Fruit fly (Drosophila melanogaster): ENCODE measurements around the gene CG17283.

DNA sequence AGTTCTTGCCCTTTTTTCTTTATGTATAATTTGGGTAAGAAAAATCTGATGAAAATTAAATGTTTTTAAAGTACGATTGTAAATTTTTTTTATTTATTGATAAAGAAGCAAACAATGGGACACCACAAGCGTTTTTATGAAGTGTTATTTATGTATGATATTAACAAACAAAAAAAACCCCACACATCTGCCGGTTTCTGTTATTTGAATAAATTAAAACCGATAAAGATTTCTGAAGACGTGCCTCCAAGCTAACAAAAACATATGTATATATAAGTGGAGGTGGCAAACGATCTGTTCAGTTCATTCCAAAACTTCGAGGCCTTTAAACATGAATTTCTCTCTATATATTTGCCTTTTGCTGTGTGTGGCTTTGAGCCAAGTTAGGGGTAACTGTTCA, 5.9 kb downstream of the CG17283 start, which contains the start of gene CG42822:
- TF ChIP-seq CG15710 (tag; optimal IDR thresholded peaks at IDR 0.05) (no peak), EcR (GFP tag; optimal IDR thresholded peaks at IDR 0.05) (no peak), CG13204 (GFP tag; optimal IDR thresholded peaks at IDR 0.05) (no peak), Ets98B (GFP tag; IDR thresholded peaks at IDR 0.05) (no peak), CG8159 (tag; optimal IDR thresholded peaks at IDR 0.05) (no peak), gl (tag; optimal IDR thresholded peaks at IDR 0.05) (no peak), CG8301 (tag; optimal IDR thresholded peaks at IDR 0.05) (no peak), D1 (tag; optimal IDR thresholded peaks at IDR 0.05) (no peak), CG14655 (GFP tag; optimal IDR thresholded peaks at IDR 0.05) (no peak)

All from whole organism, pupa.